Fruit fly (Drosophila melanogaster): ENCODE results near the gene CG5885.

CG5885 gene

dm6 chr2L:9908468-9908967, 9.6 kb downstream of the CG5885 start, which contains the start of gene CG13124 (continued):
- no peak for TF ChIP-seq CG32772 (GFP tag; IDR thresholded peaks at IDR 0.05)
- TF ChIP-seq CG11093 (GFP tag; IDR thresholded peaks at IDR 0.05), result no peak
- TF ChIP-seq CG12659 (GFP tag; optimal IDR thresholded peaks at IDR 0.05), result peak; percentile 20
- no peak for TF ChIP-seq CG10462 (GFP tag; optimal IDR thresholded peaks at IDR 0.05)
- TF ChIP-seq ATbp (GFP tag; optimal IDR thresholded peaks at IDR 0.05), result peak; percentile 16
- peak; percentile 80; the same call in 1 of the 4 replicates for TF ChIP-seq chinmo (GFP tag; IDR thresholded peaks at IDR 0.05; ENCODE audit: partially characterized antibody)
- TF ChIP-seq CG17568 (GFP tag; optimal IDR thresholded peaks at IDR 0.05), result peak; percentile 50
- no peak for TF ChIP-seq Oaz (GFP tag; IDR thresholded peaks at IDR 0.05)
- TF ChIP-seq CG4820 (GFP tag; optimal IDR thresholded peaks at IDR 0.05), result no peak
- TF ChIP-seq inv (GFP tag; IDR thresholded peaks at IDR 0.05; ENCODE audit: partially characterized antibody), result no peak
- no peak for TF ChIP-seq CG11723 (GFP tag; optimal IDR thresholded peaks at IDR 0.05)
- TF ChIP-seq ro (GFP tag; IDR thresholded peaks at IDR 0.05), result no peak
- TF ChIP-seq fru (optimal IDR thresholded peaks at IDR 0.05), result no peak
- no peak for TF ChIP-seq B-H1 (GFP tag; IDR thresholded peaks at IDR 0.05)
- TF ChIP-seq bigmax (GFP tag; optimal IDR thresholded peaks at IDR 0.05), result no peak
- TF ChIP-seq Rfx (GFP tag; IDR thresholded peaks at IDR 0.05), result peak; percentile 74
- no peak for TF ChIP-seq Myb (GFP tag; optimal IDR thresholded peaks at IDR 0.05)
- TF ChIP-seq mirr (GFP tag; optimal IDR thresholded peaks at IDR 0.05), result peak; percentile 57
- TF ChIP-seq CG11456 (GFP tag; IDR thresholded peaks at IDR 0.05), result no peak
- no peak for TF ChIP-seq sug (tag; optimal IDR thresholded peaks at IDR 0.05)
- no peak for TF ChIP-seq fd96Cb (tag; optimal IDR thresholded peaks at IDR 0.05)
- no peak for TF ChIP-seq Hr3 (GFP tag; optimal IDR thresholded peaks at IDR 0.05)
- no peak; the same call in 1 of the 2 replicates for TF ChIP-seq seq (GFP tag; IDR thresholded peaks at IDR 0.05)
- no peak for TF ChIP-seq CG1647 (GFP tag; optimal IDR thresholded peaks at IDR 0.05)
- peak; percentile 11 for TF ChIP-seq dmrt99B (tag; optimal IDR thresholded peaks at IDR 0.05)
- TF ChIP-seq croc (GFP tag; conservative IDR thresholded peaks at IDR 0.05), result no peak
- TF ChIP-seq CG14050 (GFP tag; IDR thresholded peaks at IDR 0.05), result no peak
- TF ChIP-seq dan (GFP tag; IDR thresholded peaks at IDR 0.05), result no peak
- TF ChIP-seq sob (GFP tag; IDR thresholded peaks at IDR 0.05), result no peak
- no peak for TF ChIP-seq tgo (GFP tag; IDR thresholded peaks at IDR 0.05)
- no peak for TF ChIP-seq zen (tag; optimal IDR thresholded peaks at IDR 0.05)
- TF ChIP-seq Mad (GFP tag; optimal IDR thresholded peaks at IDR 0.05), result no peak
- TF ChIP-seq CG1602 (GFP tag; optimal IDR thresholded peaks at IDR 0.05), result no peak
- TF ChIP-seq CG10274 (GFP tag; optimal IDR thresholded peaks at IDR 0.05), result no peak
- no peak for TF ChIP-seq CG31224 (GFP tag; IDR thresholded peaks at IDR 0.05)
- no peak for TF ChIP-seq CG30431 (GFP tag; optimal IDR thresholded peaks at IDR 0.05)
- TF ChIP-seq HLH4C (GFP tag; IDR thresholded peaks at IDR 0.05; ENCODE audit: partially characterized antibody), result no peak
- TF ChIP-seq Mes4 (GFP tag; optimal IDR thresholded peaks at IDR 0.05), result no peak
- no peak for TF ChIP-seq Antp (GFP tag; optimal IDR thresholded peaks at IDR 0.05)
- TF ChIP-seq CG5953 (GFP tag; IDR thresholded peaks at IDR 0.05), result no peak
- TF ChIP-seq Mrtf (GFP tag; IDR thresholded peaks at IDR 0.05), result no peak
- TF ChIP-seq Dad (GFP tag; optimal IDR thresholded peaks at IDR 0.05), result no peak
- no peak for TF ChIP-seq CG13123 (GFP tag; optimal IDR thresholded peaks at IDR 0.05)
- TF ChIP-seq CG34422 (GFP tag; IDR thresholded peaks at IDR 0.05), result no peak; the same call in 2 of the 3 replicates
- TF ChIP-seq D19A (tag; optimal IDR thresholded peaks at IDR 0.05), result no peak
- no peak for TF ChIP-seq CG11398 (GFP tag; optimal IDR thresholded peaks at IDR 0.05)
- TF ChIP-seq dpn (GFP tag; optimal IDR thresholded peaks at IDR 0.05), result no peak
- TF ChIP-seq CG12236 (GFP tag; optimal IDR thresholded peaks at IDR 0.05), result no peak
- no peak for TF ChIP-seq repo (GFP tag; optimal IDR thresholded peaks at IDR 0.05)
- no peak for TF ChIP-seq br (optimal IDR thresholded peaks at IDR 0.05)
- no peak for TF ChIP-seq gfzf (GFP tag; optimal IDR thresholded peaks at IDR 0.05)
- no peak for TF ChIP-seq Hsf (GFP tag; optimal IDR thresholded peaks at IDR 0.05)
- TF ChIP-seq salm (tag; optimal IDR thresholded peaks at IDR 0.05), result peak; percentile 16
